Fruit fly (Drosophila melanogaster) whole organism, pupa: ENCODE data around the gene Klp10A.

Experiments
- CG10348 ChIP-seq: fragments of 200-800 bp; sonication (Bioruptor generic); IDR thresholded peaks from 2 replicates; pipeline ENCODE4 v1.3.6; 2022; ENCODE audit warnings: missing biosample characterization, missing genetic modification characterization
- CG12605 ChIP-seq: fragments of 200-800 bp; sonication (Bioruptor generic); IDR thresholded peaks from 2 replicates; pipeline ENCODE4 v1.3.6; 2022; ENCODE audit warnings: missing biosample characterization, missing genetic modification characterization
- CG13204 ChIP-seq: fragments of 200-800 bp; sonication (Bioruptor generic); optimal IDR thresholded peaks from 2 replicates; lab custom pipeline; 2018; ENCODE audit warnings: missing biosample characterization, mild to moderate bottlenecking, missing genetic modification characterization, moderate library complexity
- CG14655 ChIP-seq: fragments of 200-800 bp; sonication (Bioruptor generic); optimal IDR thresholded peaks from 3 replicates; lab custom pipeline; 2017; ENCODE audit warnings: mild to moderate bottlenecking, missing biosample characterization, missing genetic modification reagents, missing genetic modification characterization
- CG15710 ChIP-seq: fragments of 200-800 bp; sonication (Bioruptor generic); optimal IDR thresholded peaks from 2 replicates; lab custom pipeline; 2018; ENCODE audit warnings: missing biosample characterization, mild to moderate bottlenecking, missing genetic modification characterization, moderate library complexity
- CG17806 ChIP-seq: fragments of 200-800 bp; sonication (Bioruptor generic); optimal IDR thresholded peaks from 2 replicates; lab custom pipeline; 2018; ENCODE audit warnings: missing biosample characterization, mild to moderate bottlenecking, missing genetic modification characterization, moderate library complexity
- CG32121 ChIP-seq: fragments of 200-800 bp; sonication (Bioruptor generic); IDR thresholded peaks from 2 replicates; pipeline ENCODE4 v1.3.6; 2022; ENCODE audit warnings: missing biosample characterization, missing genetic modification characterization
- CG34367 ChIP-seq: fragments of 200-800 bp; sonication (Bioruptor generic); optimal IDR thresholded peaks from 2 replicates; lab custom pipeline; 2018; ENCODE audit warnings: missing biosample characterization, mild to moderate bottlenecking, missing genetic modification characterization
- CG4496 ChIP-seq: fragments of 200-800 bp; sonication (Bioruptor generic); IDR thresholded peaks from 3 replicates; pipeline ENCODE4 v1.3.6; 2022; ENCODE audit warnings: missing biosample characterization, missing genetic modification characterization
- CG8159 ChIP-seq: fragments of 200-800 bp; sonication (Bioruptor generic); optimal IDR thresholded peaks from 3 replicates; lab custom pipeline; 2018; ENCODE audit warnings: missing biosample characterization, mild to moderate bottlenecking, missing genetic modification characterization, moderate library complexity
- CG8301 ChIP-seq: fragments of 200-800 bp; sonication (Bioruptor generic); optimal IDR thresholded peaks from 2 replicates; lab custom pipeline; 2018; ENCODE audit warnings: missing biosample characterization, mild to moderate bottlenecking, missing genetic modification characterization
- CG9948 ChIP-seq: fragments of 200-800 bp; sonication (Bioruptor generic); optimal IDR thresholded peaks from 2 replicates; lab custom pipeline; 2018; ENCODE audit warnings: missing biosample characterization, mild to moderate bottlenecking, missing genetic modification characterization, moderate library complexity
- D1 ChIP-seq: fragments of 200-800 bp; sonication (Bioruptor generic); optimal IDR thresholded peaks from 2 replicates; lab custom pipeline; 2018; ENCODE audit warnings: missing biosample characterization, mild to moderate bottlenecking, missing genetic modification characterization, moderate library complexity
- EcR ChIP-seq: fragments of 200-800 bp; sonication (Bioruptor generic); optimal IDR thresholded peaks from 3 replicates; lab custom pipeline; 2019; ENCODE audit warnings: missing biosample characterization, missing genetic modification characterization, mild to moderate bottlenecking, moderate library complexity, missing genetic modification reagents
- Ets98B ChIP-seq: fragments of 200-800 bp; sonication (Bioruptor generic); IDR thresholded peaks from 2 replicates; pipeline ENCODE4 v1.3.6; 2022; ENCODE audit warnings: missing biosample characterization, missing genetic modification characterization
- Pif1A ChIP-seq: fragments of 200-800 bp; sonication (Bioruptor generic); optimal IDR thresholded peaks from 3 replicates; lab custom pipeline; 2016; ENCODE audit warnings: missing biosample characterization, missing genetic modification characterization
- Pif1B ChIP-seq: fragments of 200-800 bp; sonication (Bioruptor generic); optimal IDR thresholded peaks from 3 replicates; lab custom pipeline; 2016; ENCODE audit warnings: missing biosample characterization, missing genetic modification characterization
- Snoo ChIP-seq: fragments of 200-800 bp; sonication (Bioruptor generic); optimal IDR thresholded peaks from 3 replicates; lab custom pipeline; 2017; ENCODE audit warnings: missing biosample characterization, mild to moderate bottlenecking, missing genetic modification characterization, inconsistent platforms
- fd96Ca ChIP-seq: fragments of 200-800 bp; sonication (Bioruptor generic); IDR thresholded peaks from 3 replicates; pipeline ENCODE4 v1.3.6; 2022; ENCODE audit warnings: missing biosample characterization, missing genetic modification characterization
- gl ChIP-seq: fragments of 200-800 bp; sonication (Bioruptor generic); optimal IDR thresholded peaks from 2 replicates; lab custom pipeline; 2018; ENCODE audit warnings: missing biosample characterization, mild to moderate bottlenecking, missing genetic modification characterization
- rn ChIP-seq: fragments of 200-800 bp; sonication (Bioruptor generic); IDR thresholded peaks from 2 replicates; pipeline ENCODE4 v1.3.6; 2022; ENCODE audit warnings: missing biosample characterization, missing genetic modification characterization

Gene Klp10A

dm6 chrX:11087384-11087783 lies 49.5 kb downstream of the Klp10A start:
- TF ChIP-seq CG4496 (GFP tag; lab: Robert Waterston, UW): peak; percentile 55; the same call in 1 of the 3 replicates
- TF ChIP-seq CG9948 (tag; lab: Kevin White, UChicago): no peak
- TF ChIP-seq, all 21 proteins: peak for 1

DNA sequence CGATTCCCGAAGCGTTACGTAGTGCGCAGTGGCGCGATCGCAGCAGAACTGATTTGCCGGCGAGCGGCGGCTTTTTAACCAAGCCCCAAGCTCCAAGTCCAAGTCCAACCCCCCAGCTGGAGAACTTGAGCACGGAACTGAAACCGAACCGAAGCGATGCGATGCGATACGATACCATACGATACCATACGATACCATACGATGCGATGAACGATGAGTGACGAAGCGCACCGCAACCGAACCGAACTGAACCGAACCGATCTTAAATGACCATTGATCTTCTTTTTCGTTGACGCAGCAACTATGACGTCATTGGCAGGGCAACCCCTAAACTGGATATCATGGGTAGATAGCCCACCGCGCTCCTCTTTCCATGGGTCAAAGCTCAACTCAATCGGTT lies 50.7 kb downstream of the Klp10A start, which contains the start of gene sev:
sev (minus strand) TSS at position 50 of the 400 bp plus-strand sequence.
- TF ChIP-seq Snoo (tag; lab: Kevin White, UChicago): no peak
- no peak for TF ChIP-seq CG12605 (GFP tag; lab: Robert Waterston, UW)
- TF ChIP-seq CG9948 (tag; lab: Kevin White, UChicago): no peak
- TF ChIP-seq CG15710: no peak
- TF ChIP-seq CG14655 (GFP tag; lab: Kevin White, UChicago): no peak
- TF ChIP-seq CG17806: no peak
- TF ChIP-seq CG10348 (GFP tag; lab: Robert Waterston, UW): no peak
- no peak for TF ChIP-seq fd96Ca
- TF ChIP-seq CG4496 (GFP tag; lab: Robert Waterston, UW): no peak
- TF ChIP-seq EcR (GFP tag; lab: Kevin White, UChicago): no peak
- no peak for TF ChIP-seq D1 (tag; lab: Kevin White, UChicago)
- no peak for TF ChIP-seq rn
- TF ChIP-seq gl (tag; lab: Kevin White, UChicago): no peak
- TF ChIP-seq CG8159: no peak
- TF ChIP-seq Pif1A (GFP tag; lab: Kevin White, UChicago): no peak

- TF ChIP-seq EcR (GFP tag; lab: Kevin White, UChicago): no peak
- TF ChIP-seq CG13204: no peak
- no peak for TF ChIP-seq CG15710
- no peak for TF ChIP-seq CG9948 (tag; lab: Kevin White, UChicago)
- no peak for TF ChIP-seq CG17806
- TF ChIP-seq rn: no peak
- TF ChIP-seq Pif1B (GFP tag; lab: Kevin White, UChicago): no peak
- no peak for TF ChIP-seq Pif1A (GFP tag; lab: Kevin White, UChicago)
- no peak for TF ChIP-seq CG32121 (GFP tag; lab: Robert Waterston, UW)
- TF ChIP-seq fd96Ca: no peak
- TF ChIP-seq CG34367 (tag; lab: Kevin White, UChicago): no peak
- TF ChIP-seq CG12605 (GFP tag; lab: Robert Waterston, UW): no peak
- TF ChIP-seq CG14655 (GFP tag; lab: Kevin White, UChicago): no peak
- TF ChIP-seq gl (tag; lab: Kevin White, UChicago): no peak
- no peak for TF ChIP-seq CG8301 (tag; lab: Kevin White, UChicago)
- TF ChIP-seq CG4496 (GFP tag; lab: Robert Waterston, UW): no peak
- no peak for TF ChIP-seq D1 (tag; lab: Kevin White, UChicago)
- TF ChIP-seq, all 21 proteins: peak for 0
These were observed 53.9 kb downstream of the Klp10A start for dm6 chrX:11083007-11083406.

DNA sequence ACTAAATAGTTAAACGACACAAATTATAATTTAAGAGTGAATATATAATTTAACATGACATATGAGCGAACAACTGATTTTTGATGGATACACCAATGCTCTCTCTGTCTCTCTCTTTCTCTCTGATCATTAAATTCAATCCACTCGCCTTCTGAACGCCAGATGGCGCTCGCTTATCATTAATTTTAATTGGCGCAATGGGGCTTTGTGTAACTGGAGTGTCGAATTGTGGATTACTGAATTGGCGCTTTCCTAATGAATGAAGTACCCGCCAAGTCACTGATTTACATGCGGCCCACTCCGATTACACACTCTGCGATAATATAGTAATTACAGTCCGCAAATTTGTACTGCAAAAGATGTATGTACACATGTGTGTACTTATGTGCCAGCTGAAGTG lies 55.1 kb downstream of the Klp10A start:
- no peak for TF ChIP-seq CG32121 (GFP tag; lab: Robert Waterston, UW)
- TF ChIP-seq Ets98B (GFP tag; lab: Robert Waterston, UW): no peak
- no peak for TF ChIP-seq CG8159
- no peak for TF ChIP-seq gl (tag; lab: Kevin White, UChicago)

dm6 chrX:11081242-11081641 lies 55.7 kb downstream of the Klp10A start:
- TF ChIP-seq CG9948 (tag; lab: Kevin White, UChicago) (peak; percentile 52), CG34367 (tag; lab: Kevin White, UChicago) (peak; percentile 22), CG17806 (no peak), CG10348 (GFP tag; lab: Robert Waterston, UW) (no peak), CG8159 (peak; percentile 56), CG14655 (GFP tag; lab: Kevin White, UChicago) (peak; percentile 64), Ets98B (GFP tag; lab: Robert Waterston, UW) (peak; percentile 35; the same call in 1 of the 2 replicates), CG12605 (GFP tag; lab: Robert Waterston, UW) (0 out of 2 replicates have a peak, but pooled peaks have one; percentile 23), CG4496 (GFP tag; lab: Robert Waterston, UW) (peak; percentile 66), Pif1A (GFP tag; lab: Kevin White, UChicago) (no peak), CG8301 (tag; lab: Kevin White, UChicago) (peak; percentile 56), CG32121 (GFP tag; lab: Robert Waterston, UW) (0 out of 2 replicates have a peak, but pooled peaks have one; percentile 43), fd96Ca (0 out of 3 replicates have a peak, but pooled peaks have one; percentile 42), CG15710 (peak; percentile 58)
